Worm (Caenorhabditis elegans) whole organism, young adult: ENCODE data around the gene ador-1.

Source experiments
- ama-1 ChIP-seq, 3 experiments: fragments of 150-350 bp in 1 of 3; sonication (generic microtip) in 2 of 3; optimal IDR thresholded peaks; 2 replicates each; lab custom pipeline; 2014 to 2018; ENCODE audit warnings: missing biosample characterization in 2 of 3, missing genetic modification characterization in 2 of 3, missing genetic modification reagents in 2 of 3
- lin-40 ChIP-seq: sonication (generic microtip); optimal IDR thresholded peaks from 2 replicates; lab custom pipeline; 2016; ENCODE audit warnings: missing genetic modification characterization, mild to moderate bottlenecking, missing compliant biosample characterization, missing genotype, missing genetic modification reagents
- mcd-1 ChIP-seq: fragments of 200-800 bp; sonication (Bioruptor generic); IDR thresholded peaks from 2 replicates; pipeline ENCODE4 v1.3.6; 2022; ENCODE audit warnings: missing genetic modification reagents, missing genetic modification characterization, missing compliant biosample characterization
- nfya-1 ChIP-seq: sonication (generic microtip); optimal IDR thresholded peaks from 2 replicates; lab custom pipeline; 2017; ENCODE audit warnings: antibody characterized with exemption, missing compliant biosample characterization, missing genetic modification characterization, borderline replicate concordance; ENCODE audit not compliant: insufficient read depth
- nhr-90 ChIP-seq: sonication (generic microtip); optimal IDR thresholded peaks from 2 replicates; lab custom pipeline; 2016; ENCODE audit warnings: missing genotype, mild to moderate bottlenecking, missing genetic modification characterization, missing compliant biosample characterization
- sdz-38 ChIP-seq: sonication (generic microtip); optimal IDR thresholded peaks from 2 replicates; lab custom pipeline; 2016; ENCODE audit warnings: missing genotype, missing genetic modification characterization, missing compliant biosample characterization
- snpc-4 ChIP-seq, 5 experiments: fragments of 150-350 bp in 1 of 5; sonication (generic microtip) in 4 of 5; optimal IDR thresholded peaks; 2 replicates each; lab custom pipeline; 2014 to 2018; ENCODE audit warnings: missing genetic modification characterization in 5 of 5, missing biosample characterization in 3 of 5, antibody characterized with exemption in 2 of 5, mild to moderate bottlenecking in 2 of 5, missing compliant biosample characterization in 2 of 5, missing genotype in 2 of 5, moderate library complexity in 2 of 5, missing genetic modification reagents in 1 of 5

- TF ChIP-seq nhr-90 (tag; lab: Kevin White, UChicago) (no peak), sdz-38 (tag; lab: Kevin White, UChicago) (no peak), ama-1 (optimal IDR thresholded peaks at IDR 0.05; lab: Kevin White, UChicago) (no peak), ama-1 (GFP tag; optimal IDR thresholded peaks at IDR 0.05; lab: Kevin White, UChicago) (no peak), nfya-1 (tag; lab: Kevin White, UChicago) (no peak), snpc-4 (GFP tag; optimal IDR thresholded peaks at IDR 0.05; lab: Kevin White, UChicago) (no peak), snpc-4 (tag; optimal IDR thresholded peaks at IDR 0.05; lab: Kevin White, UChicago) (no peak), lin-40 (tag; lab: Kevin White, UChicago) (no peak), mcd-1 (GFP tag; lab: Robert Waterston, UW) (no peak)
Measured at ce11 chrII:12491936-12492335, 10.7 kb downstream of the ador-1 start, which contains the start of gene srz-6.
